Worm (Caenorhabditis elegans) whole organism, L3 larva: ENCODE measurements around the gene C54D1.7.

Experiments used
- aly-2 ChIP-seq: fragments of 150-350 bp; optimal IDR thresholded peaks from 2 replicates; lab custom pipeline; 2014; ENCODE audit warnings: missing biosample characterization, missing genetic modification characterization
- elt-2 ChIP-seq: sonication (generic microtip); optimal IDR thresholded peaks from 2 replicates; lab custom pipeline; 2016; ENCODE audit warnings: missing genetic modification reagents, mild to moderate bottlenecking, missing genetic modification characterization, missing compliant biosample characterization

ce11 chrX:7155879-7156278, at the start of gene C54D1.7:
- TF ChIP-seq aly-2 (tag; lab: Kevin White, UChicago) (no peak), elt-2 (tag; lab: Kevin White, UChicago) (no peak)
